Fruit fly (Drosophila melanogaster): ENCODE data around the gene HIP.
A peak's percentile ranks its signal among the peaks of the same experiment; 100 is the strongest.

HIP gene

dm6 chrX:3772811-3773740 is 25.9 kb upstream of the HIP start (continued):
- no peak for TF ChIP-seq Dfd (GFP tag; optimal IDR thresholded peaks at IDR 0.05)
- TF ChIP-seq CG6683 (GFP tag; optimal IDR thresholded peaks at IDR 0.05), result peak; percentile 74
- TF ChIP-seq CG4730 (GFP tag; IDR thresholded peaks at IDR 0.05), result peak; percentile 10; the same call in 1 of the 2 replicates
- TF ChIP-seq nerfin-1 (tag; optimal IDR thresholded peaks at IDR 0.05), result peak; percentile 47
- TF ChIP-seq CG11723 (GFP tag; optimal IDR thresholded peaks at IDR 0.05), result peak; percentile 28
- no peak for TF ChIP-seq CG16779 (GFP tag; IDR thresholded peaks at IDR 0.05)
- TF ChIP-seq kay (GFP tag; optimal IDR thresholded peaks at IDR 0.05), result peak; percentile 43
- TF ChIP-seq Ravus (GFP tag; IDR thresholded peaks at IDR 0.05), result peak; percentile 19; the same call in 1 of the 2 replicates
- peak; percentile 76 for TF ChIP-seq CG10979 (tag; optimal IDR thresholded peaks at IDR 0.05)
- TF ChIP-seq BtbVII (GFP tag; optimal IDR thresholded peaks at IDR 0.05), result peak; percentile 82
- no peak for TF ChIP-seq dan (GFP tag; IDR thresholded peaks at IDR 0.05)
- TF ChIP-seq Opbp (GFP tag; IDR thresholded peaks at IDR 0.05; ENCODE audit: partially characterized antibody), result no peak
- TF ChIP-seq lmd (GFP tag; IDR thresholded peaks at IDR 0.05), result peak; percentile 71
- peak; percentile 31; the same call in 1 of the 2 replicates for TF ChIP-seq CG6272 (GFP tag; IDR thresholded peaks at IDR 0.05)
- peak; percentile 61 for TF ChIP-seq CG12744 (GFP tag; optimal IDR thresholded peaks at IDR 0.05)
- TF ChIP-seq CG3065 (GFP tag; optimal IDR thresholded peaks at IDR 0.05), result peak; percentile 22
- peak; percentile 67; the same call in 1 of the 2 replicates for TF ChIP-seq CG6689 (GFP tag; IDR thresholded peaks at IDR 0.05)
- peak; percentile 26 for TF ChIP-seq CG3407 (GFP tag; optimal IDR thresholded peaks at IDR 0.05)
- peak; percentile 65 for TF ChIP-seq CG14710 (tag; optimal IDR thresholded peaks at IDR 0.05)
- TF ChIP-seq CG14014 (GFP tag; IDR thresholded peaks at IDR 0.05), result peak; percentile 79
- TF ChIP-seq hkb (optimal IDR thresholded peaks at IDR 0.05), result no peak
- TF ChIP-seq hkb (GFP tag; IDR thresholded peaks at IDR 0.05), result peak; percentile 59
- TF ChIP-seq sug (tag; optimal IDR thresholded peaks at IDR 0.05), result peak; percentile 80
- TF ChIP-seq CG13775 (GFP tag; optimal IDR thresholded peaks at IDR 0.05), result peak; percentile 72
- peak; percentile 36; the same call in 1 of the 2 replicates for TF ChIP-seq CG14441 (GFP tag; IDR thresholded peaks at IDR 0.05)
- TF ChIP-seq CG1602 (GFP tag; optimal IDR thresholded peaks at IDR 0.05), result peak; percentile 57
- TF ChIP-seq mam (GFP tag; optimal IDR thresholded peaks at IDR 0.05), result peak; percentile 58
- TF ChIP-seq hb (GFP tag; IDR thresholded peaks at IDR 0.05; ENCODE audit: partially characterized antibody), result no peak
- peak; percentile 54 for TF ChIP-seq CG6765 (GFP tag; optimal IDR thresholded peaks at IDR 0.05)
- TF ChIP-seq CG32532 (GFP tag; IDR thresholded peaks at IDR 0.05), result peak; percentile 81
- peak; percentile 77 for TF ChIP-seq slbo (GFP tag; IDR thresholded peaks at IDR 0.05)
- TF ChIP-seq CG1832 (GFP tag; optimal IDR thresholded peaks at IDR 0.05), result no peak
- TF ChIP-seq ewg (GFP tag; optimal IDR thresholded peaks at IDR 0.05), result peak; percentile 18
- peak; percentile 82 for TF ChIP-seq caup (GFP tag; optimal IDR thresholded peaks at IDR 0.05; ENCODE audit: severe bottlenecking)
- TF ChIP-seq Dll (GFP tag; IDR thresholded peaks at IDR 0.05; ENCODE audit: partially characterized antibody), result no peak
- TF ChIP-seq CG1529 (GFP tag; optimal IDR thresholded peaks at IDR 0.05), result peak; percentile 24
- TF ChIP-seq HLH54F (GFP tag; optimal IDR thresholded peaks at IDR 0.05), result peak; percentile 3
- peak; percentile 49; the same call in 1 of the 2 replicates for TF ChIP-seq esg (GFP tag; conservative IDR thresholded peaks at IDR 0.05)
- TF ChIP-seq Hey (tag; optimal IDR thresholded peaks at IDR 0.05), result peak; percentile 32
- TF ChIP-seq pum (GFP tag; optimal IDR thresholded peaks at IDR 0.05), result peak; percentile 22
- peak; percentile 26 for TF ChIP-seq Spps (tag; optimal IDR thresholded peaks at IDR 0.05)
- TF ChIP-seq CG12104 (GFP tag; optimal IDR thresholded peaks at IDR 0.05), result peak; percentile 56
- TF ChIP-seq Sry-β (GFP tag; optimal IDR thresholded peaks at IDR 0.05), result peak; percentile 95
- TF ChIP-seq Kr (GFP tag; optimal IDR thresholded peaks at IDR 0.05), result no peak
- TF ChIP-seq sr (GFP tag; IDR thresholded peaks at IDR 0.05), result no peak
- TF ChIP-seq Dref (GFP tag; IDR thresholded peaks at IDR 0.05), result no peak
- peak; percentile 83 for TF ChIP-seq CG9932 (GFP tag; IDR thresholded peaks at IDR 0.05)
- peak; percentile 22 to 28 for TF ChIP-seq chif (GFP tag; optimal IDR thresholded peaks at IDR 0.05)
- TF ChIP-seq CG4360 (GFP tag; IDR thresholded peaks at IDR 0.05), result peak; percentile 44; the same call in 1 of the 2 replicates
